Worm (Caenorhabditis elegans): ENCODE results near the gene nhx-3.

The nhx-3 gene

DNA sequence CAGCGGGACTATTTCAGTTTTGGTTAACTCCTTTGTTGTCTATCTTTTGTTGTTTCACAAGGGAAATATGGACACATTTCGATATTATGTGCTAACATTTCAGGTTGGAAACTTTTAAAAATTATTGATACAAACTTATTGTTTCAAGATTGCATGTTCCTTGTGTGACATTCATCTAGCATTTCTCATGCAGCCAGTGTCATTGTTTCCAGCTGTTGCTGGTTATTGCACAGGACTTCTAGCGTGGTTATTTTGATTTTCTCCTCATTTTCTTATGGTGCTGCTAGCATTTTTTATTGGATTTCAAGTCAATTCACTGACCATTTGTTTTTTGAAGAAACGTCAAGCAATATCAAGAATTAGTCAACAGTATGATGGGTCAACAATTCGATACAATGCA is 10.6 kb upstream of the nhx-3 start:
- TF ChIP-seq tra-4 (tag; optimal IDR thresholded peaks at IDR 0.05) (no peak), flt-1 (GFP tag; IDR thresholded peaks at IDR 0.05) (no peak), aly-1 (tag; optimal IDR thresholded peaks at IDR 0.05) (no peak), ama-1 (optimal IDR thresholded peaks at IDR 0.05) (no peak), hnd-1 (tag; optimal IDR thresholded peaks at IDR 0.05) (no peak), tbx-37 (GFP tag; conservative IDR thresholded peaks at IDR 0.05) (no peak), tbx-11 (GFP tag; IDR thresholded peaks at IDR 0.05) (no peak), B0310.2 (tag; optimal IDR thresholded peaks at IDR 0.05) (no peak), pes-1 (GFP tag; IDR thresholded peaks at IDR 0.05) (no peak), F13C5.2 (tag; optimal IDR thresholded peaks at IDR 0.05) (no peak), scrt-1 (GFP tag; IDR thresholded peaks at IDR 0.05) (no peak), hmg-4 (GFP tag; optimal IDR thresholded peaks at IDR 0.05) (no peak), ceh-36 (tag; optimal IDR thresholded peaks at IDR 0.05) (no peak)

DNA sequence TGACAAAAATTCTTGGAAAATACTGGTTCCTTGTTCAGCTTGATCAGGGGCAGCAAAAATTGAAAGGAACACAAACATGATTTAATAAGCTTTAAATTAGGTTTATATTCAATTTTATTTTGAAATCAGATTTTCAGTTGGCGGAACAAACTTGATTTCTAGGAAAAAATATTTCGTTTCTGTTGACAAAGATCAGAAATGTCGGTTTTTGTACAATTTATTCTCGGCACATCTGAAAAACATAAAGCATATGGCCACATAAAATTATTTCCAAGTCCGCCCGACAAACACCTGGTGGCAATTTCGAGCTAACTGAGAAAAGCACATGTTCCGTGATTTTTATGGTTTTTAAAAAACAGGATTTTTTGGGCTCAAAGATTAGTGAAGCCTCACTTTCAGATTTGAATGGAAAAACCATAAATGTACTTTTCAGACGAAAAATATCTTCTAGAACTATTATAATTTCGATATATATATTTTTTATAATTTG is 8.6 kb upstream of the nhx-3 start, which contains the start of gene ttr-10:
ttr-10 (minus strand) TSS at position 51 of the 490 bp plus-strand sequence.
- TF ChIP-seq sea-1 (GFP tag; conservative IDR thresholded peaks at IDR 0.05) = no peak
- no peak for TF ChIP-seq F13C5.2 (tag; optimal IDR thresholded peaks at IDR 0.05)
- no peak for TF ChIP-seq aly-1 (tag; optimal IDR thresholded peaks at IDR 0.05)
- no peak for TF ChIP-seq flt-1 (GFP tag; IDR thresholded peaks at IDR 0.05)
- no peak for TF ChIP-seq ets-7 (tag; optimal IDR thresholded peaks at IDR 0.05)
- TF ChIP-seq hmbx-1 (tag; optimal IDR thresholded peaks at IDR 0.05) = no peak
- TF ChIP-seq ceh-13 (GFP tag; optimal IDR thresholded peaks at IDR 0.05) = no peak
- no peak for TF ChIP-seq hnd-1 (tag; optimal IDR thresholded peaks at IDR 0.05)
- no peak for TF ChIP-seq tbx-11 (GFP tag; IDR thresholded peaks at IDR 0.05)
- no peak for TF ChIP-seq ceh-36 (tag; optimal IDR thresholded peaks at IDR 0.05)
- no peak for TF ChIP-seq ama-1 (optimal IDR thresholded peaks at IDR 0.05)
- TF ChIP-seq hmg-4 (GFP tag; optimal IDR thresholded peaks at IDR 0.05) = no peak
- no peak for TF ChIP-seq pes-1 (GFP tag; IDR thresholded peaks at IDR 0.05)
- no peak for TF ChIP-seq scrt-1 (GFP tag; IDR thresholded peaks at IDR 0.05)
- TF ChIP-seq tra-4 (tag; optimal IDR thresholded peaks at IDR 0.05) = no peak

DNA sequence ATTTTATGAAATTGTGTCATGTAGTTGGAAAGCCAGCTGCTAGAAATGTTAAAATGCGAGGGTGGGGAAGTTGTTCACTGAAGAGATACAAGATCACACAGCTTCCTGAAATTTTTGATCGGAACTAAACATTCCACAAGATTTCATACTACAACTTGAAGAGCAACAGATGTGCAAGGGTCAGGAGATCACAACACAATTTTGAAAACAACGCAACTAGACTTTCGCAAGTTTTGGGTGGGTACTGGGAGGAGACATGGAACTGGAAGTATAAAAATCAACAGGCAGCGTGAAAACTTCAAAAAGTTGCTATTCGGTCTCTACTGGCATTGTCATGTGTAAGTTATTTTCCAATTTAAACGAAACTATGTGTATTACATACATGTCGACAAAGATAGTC is 6.5 kb upstream of the nhx-3 start, which contains the start of gene F19F10.3:
F19F10.3 (plus strand) TSS at position 301 of the 400 bp plus-strand sequence.
- no peak for TF ChIP-seq tra-4 (tag; optimal IDR thresholded peaks at IDR 0.05)
- no peak for TF ChIP-seq tbx-37 (GFP tag; conservative IDR thresholded peaks at IDR 0.05)
- no peak for TF ChIP-seq hnd-1 (tag; optimal IDR thresholded peaks at IDR 0.05)
- TF ChIP-seq ets-7 (tag; optimal IDR thresholded peaks at IDR 0.05) = no peak
- no peak for TF ChIP-seq hmbx-1 (tag; optimal IDR thresholded peaks at IDR 0.05)
- no peak for TF ChIP-seq B0310.2 (tag; optimal IDR thresholded peaks at IDR 0.05)
- no peak for TF ChIP-seq ama-1 (optimal IDR thresholded peaks at IDR 0.05)
- TF ChIP-seq sea-1 (GFP tag; conservative IDR thresholded peaks at IDR 0.05) = no peak
- no peak for TF ChIP-seq scrt-1 (GFP tag; IDR thresholded peaks at IDR 0.05)
- no peak for TF ChIP-seq ceh-36 (tag; optimal IDR thresholded peaks at IDR 0.05)

DNA sequence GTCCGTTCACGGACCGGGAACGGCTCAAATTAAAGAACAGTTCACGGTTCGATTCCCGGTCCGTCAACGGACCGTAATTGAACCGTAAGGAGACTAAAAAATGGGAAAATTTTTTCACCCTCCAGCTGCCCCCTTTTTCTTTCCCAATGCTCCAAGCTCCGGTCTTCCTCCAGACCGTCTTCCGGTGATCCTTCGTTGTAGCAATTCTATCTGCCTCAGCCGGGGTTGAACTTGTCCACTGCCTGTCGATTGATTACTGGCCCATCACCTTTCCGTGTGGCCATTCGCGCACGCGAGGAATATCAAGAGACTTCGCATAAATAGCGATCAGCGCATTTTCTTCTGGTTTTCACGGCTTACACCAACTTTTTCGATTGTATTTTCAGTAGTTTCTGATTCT is 3.2 kb upstream of the nhx-3 start:
- peak; percentile 70 for TF ChIP-seq tbx-11 (GFP tag; IDR thresholded peaks at IDR 0.05)
- TF ChIP-seq flt-1 (GFP tag; IDR thresholded peaks at IDR 0.05) = peak; percentile 56; the same call in 1 of the 2 replicates
- peak; percentile 76 for TF ChIP-seq pes-1 (GFP tag; IDR thresholded peaks at IDR 0.05)
- peak; percentile 70; the same call in 1 of the 2 replicates for TF ChIP-seq scrt-1 (GFP tag; IDR thresholded peaks at IDR 0.05)

DNA sequence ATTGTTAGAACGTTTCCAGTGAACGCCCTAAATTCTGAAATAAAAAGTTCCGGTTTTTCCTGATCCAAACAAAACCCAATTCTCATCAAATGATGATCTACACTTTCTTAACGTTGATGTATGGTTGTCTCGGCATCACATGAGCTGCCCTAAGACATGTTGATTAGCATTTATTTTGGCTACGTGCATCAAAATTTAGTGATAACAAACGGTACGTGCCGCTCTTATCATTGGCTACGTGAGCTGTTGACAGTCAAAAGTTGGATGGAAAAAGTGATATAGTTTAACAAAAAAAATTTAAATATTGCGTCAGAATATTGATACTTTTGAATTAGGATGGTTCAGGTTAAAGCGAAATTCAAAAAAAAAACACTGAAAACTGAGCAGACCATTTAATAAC is 2.7 kb upstream of the nhx-3 start:
- TF ChIP-seq aly-1 (tag; optimal IDR thresholded peaks at IDR 0.05) = no peak
- TF ChIP-seq hnd-1 (tag; optimal IDR thresholded peaks at IDR 0.05) = no peak
- no peak for TF ChIP-seq sea-1 (GFP tag; conservative IDR thresholded peaks at IDR 0.05)
- no peak for TF ChIP-seq B0310.2 (tag; optimal IDR thresholded peaks at IDR 0.05)
- no peak for TF ChIP-seq ceh-36 (tag; optimal IDR thresholded peaks at IDR 0.05)

DNA sequence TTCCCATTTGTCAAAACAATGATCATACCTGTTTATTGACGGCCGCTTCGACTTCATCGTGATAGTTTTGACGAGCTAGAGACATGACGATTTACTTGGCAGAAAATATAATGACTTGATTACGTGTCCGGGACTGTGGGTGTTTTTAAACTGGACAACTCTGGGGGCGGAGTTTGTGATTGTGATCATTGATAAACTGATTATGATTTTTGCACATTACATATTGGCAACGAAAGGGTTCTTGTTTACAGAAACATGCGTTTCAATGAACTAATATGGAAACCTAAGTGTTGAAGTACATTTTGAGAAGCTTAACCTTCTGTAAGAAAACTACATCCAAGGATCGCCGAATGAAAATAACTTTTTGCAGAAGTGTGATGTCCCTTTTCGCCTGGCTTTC is 2.2 kb upstream of the nhx-3 start, which contains the start of gene ftn-1:
ftn-1 (minus strand) TSS at position 101 of the 400 bp plus-strand sequence.
- no peak for TF ChIP-seq tbx-11 (GFP tag; IDR thresholded peaks at IDR 0.05)
- TF ChIP-seq hmg-4 (GFP tag; optimal IDR thresholded peaks at IDR 0.05) = no peak
- no peak for TF ChIP-seq ceh-36 (tag; optimal IDR thresholded peaks at IDR 0.05)
- no peak for TF ChIP-seq ceh-13 (GFP tag; optimal IDR thresholded peaks at IDR 0.05)
- no peak for TF ChIP-seq tbx-37 (GFP tag; conservative IDR thresholded peaks at IDR 0.05)
- TF ChIP-seq F13C5.2 (tag; optimal IDR thresholded peaks at IDR 0.05) = no peak
- TF ChIP-seq pes-1 (GFP tag; IDR thresholded peaks at IDR 0.05) = no peak
- no peak for TF ChIP-seq scrt-1 (GFP tag; IDR thresholded peaks at IDR 0.05)
- no peak for TF ChIP-seq ets-7 (tag; optimal IDR thresholded peaks at IDR 0.05)
- TF ChIP-seq flt-1 (GFP tag; IDR thresholded peaks at IDR 0.05) = no peak
- TF ChIP-seq ama-1 (optimal IDR thresholded peaks at IDR 0.05) = no peak
- TF ChIP-seq hmbx-1 (tag; optimal IDR thresholded peaks at IDR 0.05) = no peak
- TF ChIP-seq aly-1 (tag; optimal IDR thresholded peaks at IDR 0.05) = no peak
- no peak for TF ChIP-seq B0310.2 (tag; optimal IDR thresholded peaks at IDR 0.05)
- TF ChIP-seq hnd-1 (tag; optimal IDR thresholded peaks at IDR 0.05) = no peak

DNA sequence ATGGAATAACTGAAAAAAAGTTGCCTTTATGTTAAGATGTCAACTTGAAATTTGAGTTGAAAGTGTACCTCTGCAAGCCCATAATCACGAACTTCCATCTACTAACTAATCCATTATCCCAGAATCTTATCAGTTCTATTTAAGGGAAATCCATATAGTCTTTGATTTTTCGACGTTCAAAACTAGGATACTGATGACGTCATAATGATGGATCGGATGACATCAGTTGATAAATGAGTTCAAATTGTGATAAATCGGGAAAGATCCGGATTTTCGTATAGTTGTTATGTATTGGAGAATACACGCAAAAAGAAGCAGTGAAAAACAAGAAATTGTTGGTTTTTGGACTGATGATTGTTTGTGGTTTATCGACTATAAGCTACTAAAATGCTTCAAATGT is 1.6 kb downstream of the nhx-3 start:
- TF ChIP-seq tbx-37 (GFP tag; conservative IDR thresholded peaks at IDR 0.05) (no peak), F13C5.2 (tag; optimal IDR thresholded peaks at IDR 0.05) (no peak), ets-7 (tag; optimal IDR thresholded peaks at IDR 0.05) (no peak), hmbx-1 (tag; optimal IDR thresholded peaks at IDR 0.05) (no peak), aly-1 (tag; optimal IDR thresholded peaks at IDR 0.05) (no peak), hnd-1 (tag; optimal IDR thresholded peaks at IDR 0.05) (no peak), sea-1 (GFP tag; conservative IDR thresholded peaks at IDR 0.05) (no peak), tbx-11 (GFP tag; IDR thresholded peaks at IDR 0.05) (no peak), ama-1 (optimal IDR thresholded peaks at IDR 0.05) (no peak), pes-1 (GFP tag; IDR thresholded peaks at IDR 0.05) (no peak), ceh-13 (GFP tag; optimal IDR thresholded peaks at IDR 0.05) (no peak), flt-1 (GFP tag; IDR thresholded peaks at IDR 0.05) (no peak), tra-4 (tag; optimal IDR thresholded peaks at IDR 0.05) (no peak)

DNA sequence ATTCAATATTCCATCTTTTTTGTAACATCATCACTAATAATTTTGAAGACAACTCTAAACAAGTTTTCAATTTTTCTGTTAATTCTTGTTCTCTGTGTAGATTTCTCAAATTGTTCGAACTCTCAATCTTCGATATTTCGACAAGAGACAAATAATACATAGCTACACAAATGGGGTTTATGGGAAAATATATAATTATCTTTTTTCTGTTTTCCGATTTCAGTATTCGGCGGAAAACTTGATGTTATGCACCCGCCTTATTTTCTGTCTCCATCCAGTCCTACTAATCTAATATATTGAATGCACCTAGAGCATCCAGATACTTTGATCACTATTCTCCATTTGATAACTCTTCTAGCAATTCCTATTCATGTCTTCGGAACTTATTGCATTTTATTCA is 6.3 kb downstream of the nhx-3 start, which contains the start of gene srh-268:
srh-268 (plus strand) TSS at position 301 of the 400 bp plus-strand sequence.
- no peak for TF ChIP-seq pes-1 (GFP tag; IDR thresholded peaks at IDR 0.05)
- no peak for TF ChIP-seq scrt-1 (GFP tag; IDR thresholded peaks at IDR 0.05)
- no peak for TF ChIP-seq hmg-4 (GFP tag; optimal IDR thresholded peaks at IDR 0.05)
- no peak for TF ChIP-seq sea-1 (GFP tag; conservative IDR thresholded peaks at IDR 0.05)
